Worm (Caenorhabditis elegans) whole organism, L3 larva: ENCODE data around the gene lnkn-1.

Experiments used
- R02D3.7 ChIP-seq: fragments of 150-350 bp; optimal IDR thresholded peaks from 2 replicates; lab custom pipeline; 2014; ENCODE audit warnings: missing biosample characterization, missing genetic modification characterization
- ZK546.5 ChIP-seq: sonication (generic microtip); optimal IDR thresholded peaks from 2 replicates; lab custom pipeline; 2017; ENCODE audit warnings: missing biosample characterization, missing genetic modification characterization
- aly-2 ChIP-seq: fragments of 150-350 bp; optimal IDR thresholded peaks from 2 replicates; lab custom pipeline; 2014; ENCODE audit warnings: missing biosample characterization, missing genetic modification characterization
- ama-1 ChIP-seq: fragments of 150-350 bp; optimal IDR thresholded peaks from 2 replicates; lab custom pipeline; 2018
- ceh-16 ChIP-seq: sonication (generic microtip); optimal IDR thresholded peaks from 2 replicates; lab custom pipeline; 2017; ENCODE audit warnings: missing biosample characterization, missing genetic modification characterization
- ceh-28 ChIP-seq: fragments of 150-350 bp; optimal IDR thresholded peaks from 2 replicates; lab custom pipeline; 2014; ENCODE audit warnings: missing biosample characterization, missing genetic modification reagents, missing genetic modification characterization
- ceh-82 ChIP-seq: fragments of 150-350 bp; optimal IDR thresholded peaks from 2 replicates; lab custom pipeline; 2014; ENCODE audit warnings: missing biosample characterization, missing genetic modification characterization
- ceh-9 ChIP-seq: sonication (generic microtip); optimal IDR thresholded peaks from 2 replicates; lab custom pipeline; 2018; ENCODE audit warnings: missing biosample characterization, missing genetic modification characterization
- daf-12 ChIP-seq: fragments of 150-350 bp; optimal IDR thresholded peaks from 2 replicates; lab custom pipeline; 2014; ENCODE audit warnings: missing biosample characterization, missing genetic modification reagents, missing genetic modification characterization
- egl-27 ChIP-seq: sonication (generic microtip); optimal IDR thresholded peaks from 4 replicates; lab custom pipeline; 2017; ENCODE audit warnings: missing biosample characterization, missing genetic modification reagents, missing genetic modification characterization
- egl-5 ChIP-seq: fragments of 150-350 bp; optimal IDR thresholded peaks from 2 replicates; lab custom pipeline; 2017; ENCODE audit warnings: missing biosample characterization, missing genetic modification reagents, missing genetic modification characterization, inconsistent platforms
- elt-1 ChIP-seq: fragments of 150-350 bp; optimal IDR thresholded peaks from 2 replicates; lab custom pipeline; 2014; ENCODE audit warnings: missing biosample characterization, missing genetic modification characterization
- elt-2 ChIP-seq: sonication (generic microtip); optimal IDR thresholded peaks from 2 replicates; lab custom pipeline; 2016; ENCODE audit warnings: missing genetic modification reagents, mild to moderate bottlenecking, missing genetic modification characterization, missing compliant biosample characterization
- elt-3 ChIP-seq, 3 experiments: fragments of 150-350 bp in 1 of 3; sonication (generic microtip) in 2 of 3; optimal IDR thresholded peaks; 2 replicates in 2 of 3; 4 replicates in 1 of 3; lab custom pipeline; 2014 to 2017; ENCODE audit warnings: missing biosample characterization in 3 of 3, missing genetic modification characterization in 3 of 3
- eor-1 ChIP-seq, 2 experiments: fragments of 150-350 bp; optimal IDR thresholded peaks; 2 replicates each; lab custom pipeline; 2014 to 2018; ENCODE audit warnings: missing biosample characterization in 2 of 2, missing genetic modification characterization in 2 of 2
- fkh-10 ChIP-seq: sonication (generic microtip); optimal IDR thresholded peaks from 2 replicates; lab custom pipeline; 2017; ENCODE audit warnings: missing biosample characterization, missing genetic modification reagents, missing genetic modification characterization
- fkh-2 ChIP-seq: fragments of 150-350 bp; optimal IDR thresholded peaks from 2 replicates; lab custom pipeline; 2014; ENCODE audit warnings: missing biosample characterization, missing genetic modification reagents, missing genetic modification characterization
- fos-1 ChIP-seq: fragments of 150-350 bp; optimal IDR thresholded peaks from 2 replicates; lab custom pipeline; 2014; ENCODE audit warnings: missing biosample characterization, missing genetic modification characterization
- hmg-11 ChIP-seq: sonication (generic microtip); optimal IDR thresholded peaks from 2 replicates; lab custom pipeline; 2016; ENCODE audit warnings: missing genetic modification characterization, missing compliant biosample characterization
- jun-1 ChIP-seq: fragments of 150-350 bp; optimal IDR thresholded peaks from 2 replicates; lab custom pipeline; 2014; ENCODE audit warnings: missing biosample characterization, missing genetic modification reagents, missing genetic modification characterization
- lin-15B ChIP-seq: fragments of 150-350 bp; optimal IDR thresholded peaks from 2 replicates; lab custom pipeline; 2014; ENCODE audit warnings: missing biosample characterization, missing genetic modification characterization
- lin-39 ChIP-seq: fragments of 150-350 bp; optimal IDR thresholded peaks from 2 replicates; lab custom pipeline; 2018; ENCODE audit warnings: missing biosample characterization, missing genetic modification reagents, missing genetic modification characterization
- lsy-12 ChIP-seq: sonication (generic microtip); optimal IDR thresholded peaks from 2 replicates; lab custom pipeline; 2016; ENCODE audit warnings: mild to moderate bottlenecking, missing genetic modification characterization, missing compliant biosample characterization
- mdl-1 ChIP-seq: fragments of 150-350 bp; optimal IDR thresholded peaks from 2 replicates; lab custom pipeline; 2014; ENCODE audit warnings: missing biosample characterization, missing genetic modification characterization
- mml-1 ChIP-seq: fragments of 150-350 bp; sonication (generic microtip); optimal IDR thresholded peaks from 3 replicates; lab custom pipeline; 2014; ENCODE audit warnings: missing biosample characterization, missing genetic modification characterization
- nfya-1 ChIP-seq: sonication (generic microtip); optimal IDR thresholded peaks from 2 replicates; lab custom pipeline; 2017; ENCODE audit warnings: missing genetic modification characterization, mild to moderate bottlenecking, missing compliant biosample characterization, antibody characterized with exemption, moderate library complexity; ENCODE audit not compliant: insufficient read depth
- nhr-11 ChIP-seq: fragments of 150-350 bp; optimal IDR thresholded peaks from 2 replicates; lab custom pipeline; 2014; ENCODE audit warnings: missing biosample characterization, missing genetic modification characterization
- nhr-12 ChIP-seq: fragments of 150-350 bp; optimal IDR thresholded peaks from 2 replicates; lab custom pipeline; 2014; ENCODE audit warnings: missing biosample characterization, missing genetic modification characterization
- nhr-23 ChIP-seq: fragments of 150-350 bp; optimal IDR thresholded peaks from 2 replicates; lab custom pipeline; 2014; ENCODE audit warnings: missing biosample characterization, missing genetic modification reagents, missing genetic modification characterization
- nhr-237 ChIP-seq: fragments of 150-350 bp; optimal IDR thresholded peaks from 2 replicates; lab custom pipeline; 2014; ENCODE audit warnings: missing biosample characterization, missing genetic modification characterization
- nhr-25 ChIP-seq: sonication (generic microtip); optimal IDR thresholded peaks from 2 replicates; lab custom pipeline; 2017; ENCODE audit warnings: missing biosample characterization, missing genetic modification characterization
- nhr-28 ChIP-seq: fragments of 150-350 bp; optimal IDR thresholded peaks from 2 replicates; lab custom pipeline; 2014; ENCODE audit warnings: missing biosample characterization, missing genetic modification characterization
- nhr-43 ChIP-seq: sonication (generic microtip); optimal IDR thresholded peaks from 2 replicates; lab custom pipeline; 2016; ENCODE audit warnings: mild to moderate bottlenecking, missing genetic modification characterization, missing compliant biosample characterization; ENCODE audit not compliant: poor library complexity, severe bottlenecking
- nhr-67 ChIP-seq: fragments of 150-350 bp; optimal IDR thresholded peaks from 2 replicates; lab custom pipeline; 2014; ENCODE audit warnings: missing biosample characterization, missing genetic modification characterization
- nhr-76 ChIP-seq: fragments of 150-350 bp; sonication (generic microtip); optimal IDR thresholded peaks from 5 replicates; lab custom pipeline; 2014; ENCODE audit warnings: missing biosample characterization, missing genetic modification characterization
- nhr-77 ChIP-seq: fragments of 150-350 bp; optimal IDR thresholded peaks from 2 replicates; lab custom pipeline; 2014; ENCODE audit warnings: missing biosample characterization, missing genetic modification characterization
- pha-4 ChIP-seq: fragments of 150-350 bp; optimal IDR thresholded peaks from 2 replicates; lab custom pipeline; 2014; ENCODE audit warnings: missing biosample characterization, missing genetic modification reagents, missing genetic modification characterization
- pqm-1 ChIP-seq: fragments of 150-350 bp; optimal IDR thresholded peaks from 2 replicates; lab custom pipeline; 2017; ENCODE audit warnings: missing biosample characterization, missing genetic modification characterization, inconsistent platforms
- sea-2 ChIP-seq: fragments of 150-350 bp; sonication (generic microtip); optimal IDR thresholded peaks from 4 replicates; lab custom pipeline; 2014; ENCODE audit warnings: missing biosample characterization, missing genetic modification reagents, missing genetic modification characterization
- skn-1 ChIP-seq: fragments of 150-350 bp; optimal IDR thresholded peaks from 2 replicates; lab custom pipeline; 2014; ENCODE audit warnings: missing biosample characterization, missing genetic modification characterization
- snpc-4 ChIP-seq: fragments of 150-350 bp; optimal IDR thresholded peaks from 2 replicates; lab custom pipeline; 2014; ENCODE audit warnings: missing biosample characterization, missing genetic modification characterization
- tbx-2 ChIP-seq: sonication (generic microtip); optimal IDR thresholded peaks from 2 replicates; lab custom pipeline; 2016; ENCODE audit warnings: mild to moderate bottlenecking, missing genetic modification characterization, missing compliant biosample characterization
- unc-39 ChIP-seq: sonication (generic microtip); optimal IDR thresholded peaks from 4 replicates; lab custom pipeline; 2017; ENCODE audit warnings: missing biosample characterization, missing genetic modification characterization
- unc-62 ChIP-seq: fragments of 150-350 bp; sonication (generic microtip); optimal IDR thresholded peaks from 4 replicates; lab custom pipeline; 2014; ENCODE audit warnings: missing biosample characterization, missing genetic modification reagents, missing genetic modification characterization
- zag-1 ChIP-seq: fragments of 150-350 bp; optimal IDR thresholded peaks from 2 replicates; lab custom pipeline; 2014; ENCODE audit warnings: missing biosample characterization, missing genetic modification characterization
- ztf-11 ChIP-seq: fragments of 150-350 bp; optimal IDR thresholded peaks from 2 replicates; lab custom pipeline; 2014; ENCODE audit warnings: missing biosample characterization, missing genetic modification characterization
- ztf-4 ChIP-seq: fragments of 150-350 bp; optimal IDR thresholded peaks from 2 replicates; lab custom pipeline; 2014; ENCODE audit warnings: missing biosample characterization, missing genetic modification characterization

The lnkn-1 gene

DNA sequence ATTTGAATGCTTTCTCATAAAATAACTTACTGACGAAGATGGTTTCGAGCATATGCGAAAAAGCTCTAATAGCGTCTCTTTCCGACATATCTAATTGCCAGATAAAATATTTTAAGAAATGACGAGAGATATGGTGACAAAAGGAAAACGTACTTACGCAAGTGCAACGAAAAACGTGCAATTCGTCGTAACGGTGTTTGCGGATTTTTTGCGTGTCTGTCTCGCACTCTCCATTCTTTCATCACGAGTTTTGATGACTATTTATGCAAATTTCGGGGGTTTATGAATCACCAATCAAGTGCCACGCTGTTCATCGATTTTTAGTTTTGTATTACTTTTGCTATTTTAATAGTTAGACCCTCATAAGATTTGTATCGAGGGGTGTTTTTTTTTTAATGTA, 1.1 kb upstream of the lnkn-1 start, which contains the start of gene ZK637.14:
Gene ZK637.14, minus strand, starts transcription at position 201 of the 400 bp plus-strand sequence.
- TF ChIP-seq nhr-67 (no peak), pha-4 (tag; lab: Kevin White, UChicago) (peak; percentile 59), ztf-4 (tag; lab: Kevin White, UChicago) (no peak), zag-1 (tag; lab: Kevin White, UChicago) (no peak), ceh-82 (tag; lab: Kevin White, UChicago) (no peak), ceh-28 (tag; lab: Kevin White, UChicago) (no peak), ztf-11 (tag; lab: Kevin White, UChicago) (no peak), elt-3 (tag; optimal IDR thresholded peaks at IDR 0.05; lab: Kevin White, UChicago) (no peak), nhr-12 (tag; lab: Kevin White, UChicago) (no peak), fkh-2 (tag; lab: Kevin White, UChicago) (no peak), lin-15B (peak; percentile 49), nhr-23 (tag; lab: Kevin White, UChicago) (peak; percentile 19), mml-1 (no peak), nhr-76 (tag; lab: Kevin White, UChicago) (no peak), eor-1 (tag; optimal IDR thresholded peaks at IDR 0.05; lab: Kevin White, UChicago) (no peak), nhr-237 (tag; lab: Kevin White, UChicago) (no peak), sea-2 (GFP tag; lab: Kevin White, UChicago) (no peak), egl-5 (peak; percentile 20), ZK546.5 (tag; lab: Kevin White, UChicago) (no peak), ceh-9 (tag; lab: Kevin White, UChicago) (no peak), snpc-4 (tag; lab: Kevin White, UChicago) (peak; percentile 47), nhr-77 (tag; lab: Kevin White, UChicago) (no peak), fkh-10 (GFP tag; lab: Kevin White, UChicago) (no peak), daf-12 (no peak), mdl-1 (tag; lab: Kevin White, UChicago) (no peak), nhr-43 (no peak), elt-1 (no peak), ama-1 (lab: Kevin White, UChicago) (no peak), pqm-1 (peak; percentile 65), fos-1 (tag; lab: Kevin White, UChicago) (no peak), lsy-12 (no peak), nhr-28 (tag; lab: Kevin White, UChicago) (no peak), jun-1 (peak; percentile 41), hmg-11 (tag; lab: Kevin White, UChicago) (peak; percentile 26), nhr-25 (peak; percentile 22), R02D3.7 (no peak), egl-27 (tag; lab: Kevin White, UChicago) (no peak), ceh-16 (tag; lab: Kevin White, UChicago) (no peak), skn-1 (tag; lab: Kevin White, UChicago) (peak; percentile 92), nfya-1 (tag; lab: Kevin White, UChicago) (peak; percentile 77), unc-62 (GFP tag; lab: Kevin White, UChicago) (no peak), lin-39 (tag; lab: Kevin White, UChicago) (peak; percentile 8), tbx-2 (tag; lab: Kevin White, UChicago) (no peak), unc-39 (tag; lab: Kevin White, UChicago) (no peak), elt-2 (peak; percentile 30), aly-2 (tag; lab: Kevin White, UChicago) (no peak), nhr-11 (tag; lab: Kevin White, UChicago) (no peak)
- TF ChIP-seq, all 47 proteins: peak for 13
